Worm (Caenorhabditis elegans): ENCODE results near the gene T12A7.10.

- no peak for TF ChIP-seq snu-23 (GFP tag; optimal IDR thresholded peaks at IDR 0.05)
- no peak for TF ChIP-seq nhr-84 (tag; optimal IDR thresholded peaks at IDR 0.05)
- TF ChIP-seq grh-1 (GFP tag; IDR thresholded peaks at IDR 0.05): no peak
- no peak for TF ChIP-seq lin-13 (GFP tag; optimal IDR thresholded peaks at IDR 0.05)
- no peak for TF ChIP-seq lin-39 (tag; optimal IDR thresholded peaks at IDR 0.05)
- no peak for TF ChIP-seq tbx-2 (tag; optimal IDR thresholded peaks at IDR 0.05)
- TF ChIP-seq fkh-8 (tag; optimal IDR thresholded peaks at IDR 0.05): no peak
Measured at ce11 chrIV:11745340-11745739, 9.6 kb downstream of the T12A7.10 start, which contains the start of gene gem-4.

All from whole organism, L1 larva.